Fruit fly (Drosophila melanogaster): ENCODE measurements around the gene CG13895.

CG13895 gene

DNA sequence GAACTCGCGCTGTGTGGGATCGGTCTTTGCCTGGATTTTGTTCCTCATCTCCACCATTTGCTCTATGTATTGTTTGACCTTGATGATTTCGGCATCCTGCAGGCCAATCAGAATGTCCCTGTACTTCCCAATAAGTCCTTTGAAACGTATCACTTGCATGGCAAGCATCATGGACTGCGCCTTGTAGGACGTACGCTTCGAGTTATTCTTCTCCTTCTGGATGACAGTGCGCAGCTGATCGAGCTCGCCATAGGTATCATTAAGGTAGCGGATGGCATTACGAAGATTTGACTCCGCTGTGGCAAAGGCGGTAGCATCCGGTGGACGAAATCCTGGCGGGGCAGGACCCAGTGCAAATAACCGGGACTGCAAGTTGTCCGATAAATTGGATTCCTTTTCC is 1.9 kb upstream of the CG13895 start:
- no peak for TF ChIP-seq cic (GFP tag; optimal IDR thresholded peaks at IDR 0.05)

DNA sequence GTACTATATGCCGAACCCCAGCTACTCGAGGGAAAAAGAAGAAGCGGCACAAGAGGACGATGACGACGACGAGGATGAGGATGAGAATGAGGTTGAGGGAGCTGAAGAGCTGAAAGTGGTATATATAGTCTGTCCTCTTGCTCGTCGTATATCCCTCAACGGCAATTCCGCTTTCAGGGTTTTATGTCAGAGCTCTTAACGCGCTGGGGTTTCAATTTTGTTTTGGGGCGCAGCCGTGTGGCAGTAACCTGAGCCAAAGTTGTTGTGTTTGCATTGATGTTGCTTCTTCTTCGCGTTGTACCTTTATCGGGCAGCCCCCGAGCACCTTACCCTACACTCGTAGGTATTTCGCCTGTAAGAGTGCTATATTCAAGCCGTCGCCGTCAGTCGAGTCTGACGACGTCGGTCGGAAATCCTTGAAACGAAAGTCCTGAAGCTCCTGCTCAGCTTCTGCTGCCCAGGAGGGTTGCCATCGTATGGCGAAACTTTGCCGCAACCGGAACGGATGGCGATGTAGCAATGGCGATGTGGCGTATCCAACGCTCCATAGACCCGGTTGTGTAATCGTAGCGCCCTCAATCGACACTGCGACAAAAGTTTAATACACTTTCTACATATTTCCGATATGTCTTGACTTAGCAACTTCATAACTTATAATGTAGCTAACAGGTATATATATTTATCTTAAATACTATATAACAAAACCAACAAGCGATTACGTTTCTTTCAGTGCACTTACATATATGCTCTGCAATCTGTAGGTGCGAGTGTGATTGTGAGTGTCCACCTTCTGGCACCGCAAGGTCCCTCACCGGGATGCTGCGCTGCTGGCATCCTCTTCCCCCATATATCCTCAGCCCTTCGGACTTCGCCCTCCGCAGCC is 3.1 kb downstream of the CG13895 start:
- TF ChIP-seq Clk (GFP tag; optimal IDR thresholded peaks at IDR 0.05) (no peak), cic (GFP tag; optimal IDR thresholded peaks at IDR 0.05) (no peak), bab1 (GFP tag; optimal IDR thresholded peaks at IDR 0.05) (no peak), CG7045 (GFP tag; optimal IDR thresholded peaks at IDR 0.05) (no peak), cnc (optimal IDR thresholded peaks at IDR 0.05) (no peak), CG12768 (GFP tag; optimal IDR thresholded peaks at IDR 0.05) (no peak), CG33017 (tag; optimal IDR thresholded peaks at IDR 0.05) (no peak), ovo (GFP tag; optimal IDR thresholded peaks at IDR 0.05) (no peak), CG11617 (GFP tag; optimal IDR thresholded peaks at IDR 0.05) (no peak)

DNA sequence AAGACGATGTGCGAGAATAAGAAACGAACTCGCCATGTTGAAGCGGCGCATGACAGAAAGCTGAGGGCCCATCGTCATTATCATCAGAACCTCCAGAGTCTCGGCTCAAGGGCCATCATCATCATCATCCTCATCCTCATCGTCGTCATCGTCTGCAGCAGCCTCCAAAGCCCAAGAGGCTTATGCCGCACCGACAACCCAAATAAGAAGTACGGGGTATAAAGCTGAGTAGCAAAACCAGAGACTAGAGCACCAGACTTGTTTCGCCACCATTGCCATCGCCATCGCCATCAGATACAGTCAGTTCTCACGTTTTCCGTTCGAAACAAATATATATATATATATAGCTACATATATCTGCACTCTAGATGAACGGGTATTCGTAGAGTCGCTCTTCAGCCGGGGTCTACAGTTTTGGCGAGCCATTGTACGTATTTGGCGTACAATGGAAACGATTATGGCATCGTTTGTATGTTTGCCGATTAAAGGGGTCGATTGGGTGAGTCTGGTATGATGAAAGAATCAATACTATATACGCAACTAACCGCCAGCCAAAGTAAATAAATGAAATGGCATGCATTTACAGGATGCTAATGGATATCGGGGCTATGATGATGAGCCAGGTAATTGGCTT is 4.7 kb downstream of the CG13895 start:
- TF ChIP-seq CG5204 (GFP tag; optimal IDR thresholded peaks at IDR 0.05) (no peak), CG33017 (tag; optimal IDR thresholded peaks at IDR 0.05) (no peak), CG12768 (GFP tag; optimal IDR thresholded peaks at IDR 0.05) (no peak), cnc (optimal IDR thresholded peaks at IDR 0.05) (no peak), CG11617 (GFP tag; optimal IDR thresholded peaks at IDR 0.05) (no peak), CG14711 (tag; optimal IDR thresholded peaks at IDR 0.05) (no peak), CG1620 (GFP tag; optimal IDR thresholded peaks at IDR 0.05) (no peak), CG7101 (tag; optimal IDR thresholded peaks at IDR 0.05) (no peak), Hr96 (GFP tag; optimal IDR thresholded peaks at IDR 0.05) (no peak), kay (GFP tag; ENCODE audit: borderline replicate concordance) (no peak)

DNA sequence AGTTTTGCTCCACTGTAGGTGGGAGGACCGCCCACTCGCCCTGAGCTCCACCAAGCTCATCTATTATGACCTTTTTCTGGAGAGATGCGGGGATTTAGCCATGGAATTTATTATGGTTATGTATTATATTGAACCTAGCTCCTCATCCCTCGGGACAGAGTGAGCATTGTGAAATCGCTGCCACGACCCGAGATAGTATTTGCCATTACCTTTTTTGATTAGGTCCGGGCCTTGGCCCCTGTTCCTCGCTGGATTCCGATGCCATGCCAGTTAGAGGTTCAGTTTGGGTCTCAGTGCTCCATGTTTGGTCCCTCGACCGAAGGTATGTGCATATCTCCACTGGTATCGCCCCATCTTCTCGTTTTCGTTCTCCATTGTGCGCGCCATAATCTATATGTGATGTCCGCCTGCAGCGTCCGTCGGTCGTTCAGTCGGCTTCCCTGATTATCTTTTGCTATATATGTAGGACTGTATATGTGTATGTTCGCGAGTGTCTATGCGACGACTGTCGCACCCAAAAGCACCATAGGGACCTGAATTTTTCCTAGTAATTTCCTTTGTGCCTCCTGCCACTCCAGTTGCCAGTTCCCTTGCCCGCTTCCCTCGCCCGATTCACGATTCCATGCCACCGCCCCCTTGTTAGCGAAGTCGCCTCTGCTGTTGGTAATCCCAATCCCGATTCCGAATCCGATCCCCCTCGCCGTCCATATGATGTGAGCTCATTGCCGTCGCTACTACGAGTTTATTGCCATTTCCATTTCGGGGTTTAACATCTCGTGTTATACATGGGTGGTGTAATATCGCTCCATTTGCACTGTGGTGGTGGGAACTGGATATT is 6.0 kb downstream of the CG13895 start:
- TF ChIP-seq cic (GFP tag; optimal IDR thresholded peaks at IDR 0.05) = no peak
- no peak for TF ChIP-seq tj (GFP tag; optimal IDR thresholded peaks at IDR 0.05)
- no peak for TF ChIP-seq ovo (GFP tag; optimal IDR thresholded peaks at IDR 0.05)
- TF ChIP-seq CG7101 (tag; optimal IDR thresholded peaks at IDR 0.05) = no peak
- no peak for TF ChIP-seq CG1620 (GFP tag; optimal IDR thresholded peaks at IDR 0.05)
- TF ChIP-seq CG12768 (GFP tag; optimal IDR thresholded peaks at IDR 0.05) = no peak
- TF ChIP-seq kay (GFP tag; ENCODE audit: borderline replicate concordance) = no peak
- TF ChIP-seq CG7045 (GFP tag; optimal IDR thresholded peaks at IDR 0.05) = no peak
- TF ChIP-seq pad (GFP tag; optimal IDR thresholded peaks at IDR 0.05) = no peak
- TF ChIP-seq cnc (optimal IDR thresholded peaks at IDR 0.05) = no peak
- TF ChIP-seq Mnt (GFP tag; optimal IDR thresholded peaks at IDR 0.05) = no peak
- no peak for TF ChIP-seq CG33017 (tag; optimal IDR thresholded peaks at IDR 0.05)
- no peak for TF ChIP-seq toe (GFP tag; optimal IDR thresholded peaks at IDR 0.05)
- no peak for TF ChIP-seq bab1 (GFP tag; optimal IDR thresholded peaks at IDR 0.05)
- no peak for TF ChIP-seq Clk (GFP tag; optimal IDR thresholded peaks at IDR 0.05)
- no peak for TF ChIP-seq CG14711 (tag; optimal IDR thresholded peaks at IDR 0.05)
- no peak for TF ChIP-seq CG11617 (GFP tag; optimal IDR thresholded peaks at IDR 0.05)
- no peak for TF ChIP-seq Crg-1 (GFP tag; optimal IDR thresholded peaks at IDR 0.05)
- no peak for TF ChIP-seq CG5204 (GFP tag; optimal IDR thresholded peaks at IDR 0.05)
- TF ChIP-seq Hr96 (GFP tag; optimal IDR thresholded peaks at IDR 0.05) = no peak

DNA sequence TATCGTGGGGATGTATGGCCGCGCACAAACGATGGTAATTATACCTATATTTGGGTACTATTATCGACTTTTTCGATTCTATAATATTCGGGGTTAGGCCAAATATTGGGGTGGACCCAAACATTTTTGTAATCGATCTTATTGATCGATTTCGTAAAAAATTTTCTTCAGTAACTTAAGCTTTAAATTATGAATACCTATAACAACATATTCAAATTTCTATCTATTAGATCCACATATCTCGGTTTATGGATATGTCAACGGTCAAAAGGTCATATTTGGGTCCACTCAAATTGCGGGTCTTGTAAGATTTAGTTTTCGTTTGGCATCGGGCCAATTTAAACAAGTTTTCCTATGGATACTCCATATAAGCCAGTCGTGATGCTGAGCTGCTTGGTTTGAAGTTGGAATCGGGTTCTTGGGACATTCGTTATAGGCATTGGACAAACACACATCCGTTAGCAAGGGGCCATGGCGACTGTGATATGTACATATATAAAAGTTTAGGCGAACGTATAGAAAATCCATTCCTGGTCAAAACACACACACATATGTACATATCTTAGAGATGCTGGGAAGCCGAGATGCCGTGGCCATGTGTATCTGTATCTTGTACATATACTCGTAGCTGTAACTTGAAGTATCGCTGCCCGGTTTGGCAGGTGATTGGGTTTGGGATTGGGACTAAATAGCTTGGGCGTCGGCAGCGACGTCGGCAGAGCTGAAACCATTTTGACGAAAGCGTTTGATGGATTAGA is 7.7 kb downstream of the CG13895 start:
- TF ChIP-seq kay (GFP tag; ENCODE audit: borderline replicate concordance) = no peak
- no peak for TF ChIP-seq CG1620 (GFP tag; optimal IDR thresholded peaks at IDR 0.05)
- TF ChIP-seq CG5204 (GFP tag; optimal IDR thresholded peaks at IDR 0.05) = no peak
- TF ChIP-seq CG7045 (GFP tag; optimal IDR thresholded peaks at IDR 0.05) = no peak
- TF ChIP-seq Hr96 (GFP tag; optimal IDR thresholded peaks at IDR 0.05) = no peak
- TF ChIP-seq ovo (GFP tag; optimal IDR thresholded peaks at IDR 0.05) = no peak
- no peak for TF ChIP-seq toe (GFP tag; optimal IDR thresholded peaks at IDR 0.05)
- TF ChIP-seq cic (GFP tag; optimal IDR thresholded peaks at IDR 0.05) = no peak
- no peak for TF ChIP-seq CG11617 (GFP tag; optimal IDR thresholded peaks at IDR 0.05)
- no peak for TF ChIP-seq Clk (GFP tag; optimal IDR thresholded peaks at IDR 0.05)
